Worm (Caenorhabditis elegans) whole organism, L4/young adult: ENCODE data around the gene C17C3.24.
A peak's percentile ranks its signal among the peaks of the same experiment; 100 is the strongest.

ENCODE experiments used
- W03F9.2 ChIP-seq: fragments of 150-350 bp; optimal IDR thresholded peaks from 2 replicates; lab custom pipeline; 2014; ENCODE audit warnings: missing biosample characterization, missing genetic modification characterization
- dao-5 ChIP-seq: sonication (generic microtip); optimal IDR thresholded peaks from 2 replicates; lab custom pipeline; 2016; ENCODE audit warnings: missing genotype, missing genetic modification characterization, moderate library complexity, missing compliant biosample characterization
- him-1 ChIP-seq: sonication (generic microtip); optimal IDR thresholded peaks from 2 replicates; lab custom pipeline; 2016; ENCODE audit warnings: missing genotype, missing genetic modification reagents, missing genetic modification characterization, missing compliant biosample characterization

C17C3.24 gene

ce11 chrII:5541685-5542084 lies at the start of gene C17C3.24:
C17C3.24 (minus strand) TSS chrII:5541785.
- TF ChIP-seq dao-5 (tag; lab: Kevin White, UChicago), result no peak
- TF ChIP-seq W03F9.2 (tag; lab: Kevin White, UChicago), result no peak
- TF ChIP-seq him-1 (tag; lab: Kevin White, UChicago), result no peak

ce11 chrII:5589690-5590089 lies 48.1 kb upstream of the C17C3.24 start, which contains the start of gene C17G10.13:
C17G10.13 (minus strand) TSS chrII:5589790.
- TF ChIP-seq W03F9.2 (tag; lab: Kevin White, UChicago) (no peak), dao-5 (tag; lab: Kevin White, UChicago) (no peak), him-1 (tag; lab: Kevin White, UChicago) (no peak)

- TF ChIP-seq him-1 (tag; lab: Kevin White, UChicago) (no peak), W03F9.2 (tag; lab: Kevin White, UChicago) (no peak), dao-5 (tag; lab: Kevin White, UChicago) (no peak)
These were observed 46.2 kb upstream of the C17C3.24 start for ce11 chrII:5587794-5588193.

- TF ChIP-seq him-1 (tag; lab: Kevin White, UChicago), result no peak
- no peak for TF ChIP-seq dao-5 (tag; lab: Kevin White, UChicago)
These were observed 44.2 kb upstream of the C17C3.24 start, which contains the start of gene lys-8 for ce11 chrII:5585788-5586187. lys-8 (plus strand) TSS chrII:5586178.

ce11 chrII:5582309-5582708 lies 40.7 kb upstream of the C17C3.24 start, which contains the start of gene T25E4.2:
T25E4.2 (minus strand) TSS chrII:5582409.
- TF ChIP-seq him-1 (tag; lab: Kevin White, UChicago), result no peak

- TF ChIP-seq him-1 (tag; lab: Kevin White, UChicago) (no peak), dao-5 (tag; lab: Kevin White, UChicago) (no peak), W03F9.2 (tag; lab: Kevin White, UChicago) (no peak)
These were observed 37.7 kb upstream of the C17C3.24 start for ce11 chrII:5579236-5579635.

- TF ChIP-seq him-1 (tag; lab: Kevin White, UChicago), result no peak
- no peak for TF ChIP-seq dao-5 (tag; lab: Kevin White, UChicago)
- no peak for TF ChIP-seq W03F9.2 (tag; lab: Kevin White, UChicago)
These were observed 37.1 kb upstream of the C17C3.24 start for ce11 chrII:5578714-5579113.

ce11 chrII:5578035-5578434 lies 36.5 kb upstream of the C17C3.24 start, which contains the start of gene T25E4.1:
T25E4.1 (plus strand) TSS chrII:5578335.
- no peak for TF ChIP-seq W03F9.2 (tag; lab: Kevin White, UChicago)
- no peak for TF ChIP-seq dao-5 (tag; lab: Kevin White, UChicago)
- no peak for TF ChIP-seq him-1 (tag; lab: Kevin White, UChicago)

ce11 chrII:5577060-5577459 lies 35.5 kb upstream of the C17C3.24 start:
- peak; percentile 28 for TF ChIP-seq dao-5 (tag; lab: Kevin White, UChicago)
- TF ChIP-seq him-1 (tag; lab: Kevin White, UChicago), result peak; percentile 6
- peak; percentile 59 for TF ChIP-seq W03F9.2 (tag; lab: Kevin White, UChicago)

- no peak for TF ChIP-seq him-1 (tag; lab: Kevin White, UChicago)
- no peak for TF ChIP-seq W03F9.2 (tag; lab: Kevin White, UChicago)
- no peak for TF ChIP-seq dao-5 (tag; lab: Kevin White, UChicago)
These were observed 33.3 kb upstream of the C17C3.24 start for ce11 chrII:5574925-5575324.

ce11 chrII:5572082-5572746 lies 30.6 kb upstream of the C17C3.24 start:
- TF ChIP-seq dao-5 (tag; lab: Kevin White, UChicago) (no peak), W03F9.2 (tag; lab: Kevin White, UChicago) (no peak), him-1 (tag; lab: Kevin White, UChicago) (no peak)

- TF ChIP-seq W03F9.2 (tag; lab: Kevin White, UChicago) (no peak), him-1 (tag; lab: Kevin White, UChicago) (no peak), dao-5 (tag; lab: Kevin White, UChicago) (no peak)
These were observed 28.7 kb upstream of the C17C3.24 start, which contains the start of the genes C17C3.1 and C17C3.15 for ce11 chrII:5570272-5570671. C17C3.1 (plus strand) TSS chrII:5570572. C17C3.15 (plus strand) TSS chrII:5570654.

- TF ChIP-seq dao-5 (tag; lab: Kevin White, UChicago) (no peak), him-1 (tag; lab: Kevin White, UChicago) (no peak), W03F9.2 (tag; lab: Kevin White, UChicago) (no peak)
These were observed 23.6 kb upstream of the C17C3.24 start for ce11 chrII:5565082-5565623.

ce11 chrII:5561392-5561791 lies 19.8 kb upstream of the C17C3.24 start, which contains the start of gene C17C3.3:
C17C3.3 (plus strand) TSS chrII:5561737.
- TF ChIP-seq him-1 (tag; lab: Kevin White, UChicago), result no peak
- no peak for TF ChIP-seq W03F9.2 (tag; lab: Kevin White, UChicago)
- TF ChIP-seq dao-5 (tag; lab: Kevin White, UChicago), result no peak
